Fruit fly (Drosophila melanogaster): ENCODE data around the gene CG31815.

Gene CG31815

DNA sequence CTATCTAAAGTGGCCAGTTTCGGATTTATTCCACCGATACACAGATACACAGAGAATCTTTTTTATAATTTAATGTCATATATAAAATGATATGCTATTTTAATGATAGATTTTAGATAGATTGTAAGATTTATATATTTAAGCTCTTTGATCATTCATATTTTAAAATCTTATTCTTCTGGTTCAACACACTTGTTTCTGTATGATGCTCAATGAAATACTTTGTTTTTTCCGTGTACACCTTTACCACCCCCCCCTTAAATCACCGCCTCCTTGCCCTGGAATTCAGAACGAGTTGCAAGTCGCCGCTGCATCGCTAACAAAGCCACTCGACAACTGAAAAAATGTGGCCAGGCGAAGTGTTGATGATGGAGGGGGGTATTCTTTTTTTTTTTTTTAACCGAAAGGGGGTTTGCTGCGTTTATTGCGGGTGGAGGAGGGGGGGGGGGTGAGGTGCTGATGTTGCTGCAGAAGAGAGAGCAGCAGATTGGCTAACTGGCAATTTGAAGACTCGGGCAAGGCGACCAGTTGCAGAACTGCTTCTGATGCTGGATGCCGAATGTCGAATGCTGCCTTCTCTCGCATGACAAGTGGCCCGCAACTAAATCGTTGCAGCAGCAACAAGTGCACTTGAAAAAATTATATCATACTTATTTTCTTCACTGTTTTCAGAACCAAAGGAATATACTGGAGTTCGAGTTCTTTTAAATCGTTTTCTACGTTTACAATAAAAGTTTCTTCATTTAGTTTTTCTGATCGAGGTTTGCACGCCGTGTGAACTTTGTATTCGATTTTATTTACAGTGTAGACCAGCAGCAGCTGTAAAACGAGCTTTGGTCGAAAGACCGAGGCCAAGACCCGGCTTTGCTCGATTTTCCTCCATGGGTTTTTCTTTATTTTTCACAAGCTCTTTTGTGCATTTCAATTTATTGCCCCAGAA is 7.6 kb upstream of the CG31815 start (continued):
- peak; percentile 19 for TF ChIP-seq Mes4 (GFP tag; optimal IDR thresholded peaks at IDR 0.05)
- no peak for TF ChIP-seq CG12071 (GFP tag; optimal IDR thresholded peaks at IDR 0.05)
- peak; percentile 23 for TF ChIP-seq Nf-YB (GFP tag; optimal IDR thresholded peaks at IDR 0.05)
- TF ChIP-seq ranshi (GFP tag; IDR thresholded peaks at IDR 0.05) = peak; percentile 30; the same call in 1 of the 2 replicates
- TF ChIP-seq CG1024 (GFP tag; IDR thresholded peaks at IDR 0.05) = peak; percentile 33; the same call in 1 of the 2 replicates
- peak; percentile 11 for TF ChIP-seq Asciz (GFP tag; optimal IDR thresholded peaks at IDR 0.05)
- TF ChIP-seq tio (GFP tag; optimal IDR thresholded peaks at IDR 0.05) = no peak
- no peak for TF ChIP-seq HLHmδ (GFP tag; optimal IDR thresholded peaks at IDR 0.05)
- TF ChIP-seq Spps (tag; optimal IDR thresholded peaks at IDR 0.05) = peak; percentile 33
- peak; percentile 3 for TF ChIP-seq CG17802 (tag; optimal IDR thresholded peaks at IDR 0.05)
- TF ChIP-seq Abd-B (GFP tag; optimal IDR thresholded peaks at IDR 0.05) = peak; percentile 7
- TF ChIP-seq seq (GFP tag; IDR thresholded peaks at IDR 0.05) = no peak
- TF ChIP-seq CG1832 (GFP tag; optimal IDR thresholded peaks at IDR 0.05) = no peak
- TF ChIP-seq CG16815 (GFP tag; optimal IDR thresholded peaks at IDR 0.05) = peak; percentile 2
- TF ChIP-seq CG12299 (tag; optimal IDR thresholded peaks at IDR 0.05) = no peak
- TF ChIP-seq CG14441 (GFP tag; IDR thresholded peaks at IDR 0.05) = no peak
- TF ChIP-seq abd-A (tag; optimal IDR thresholded peaks at IDR 0.05) = no peak
- peak in 1 of 3 experiments; percentile 6 for TF ChIP-seq Stat92E (GFP tag; optimal IDR thresholded peaks at IDR 0.05)
- peak; percentile 13 for TF ChIP-seq bcd (GFP tag; optimal IDR thresholded peaks at IDR 0.05)
- TF ChIP-seq crp (GFP tag; optimal IDR thresholded peaks at IDR 0.05) = no peak
- no peak for TF ChIP-seq CG13123 (GFP tag; optimal IDR thresholded peaks at IDR 0.05)
- TF ChIP-seq CG9876 (GFP tag; optimal IDR thresholded peaks at IDR 0.05) = no peak
- TF ChIP-seq Antp (GFP tag; optimal IDR thresholded peaks at IDR 0.05) = no peak
- TF ChIP-seq twi (tag; optimal IDR thresholded peaks at IDR 0.05) = peak; percentile 52
- no peak for TF ChIP-seq Hr39 (optimal IDR thresholded peaks at IDR 0.05)
- peak; percentile 62 for TF ChIP-seq Chrac-16 (GFP tag; optimal IDR thresholded peaks at IDR 0.05)
- TF ChIP-seq gro (GFP tag; optimal IDR thresholded peaks at IDR 0.05) = no peak
- TF ChIP-seq CG13424 (tag; optimal IDR thresholded peaks at IDR 0.05) = peak; percentile 72
- 0 out of 2 replicates have a peak, but pooled peaks have one; percentile 16 for TF ChIP-seq bowl (GFP tag; IDR thresholded peaks at IDR 0.05)
- no peak for TF ChIP-seq gfzf (GFP tag; optimal IDR thresholded peaks at IDR 0.05)
- peak; percentile 55 for TF ChIP-seq row (GFP tag; IDR thresholded peaks at IDR 0.05)
- TF ChIP-seq CG1602 (GFP tag; optimal IDR thresholded peaks at IDR 0.05) = peak; percentile 44
- TF ChIP-seq nom (GFP tag; optimal IDR thresholded peaks at IDR 0.05) = peak; percentile 87
- no peak for TF ChIP-seq CG11398 (GFP tag; optimal IDR thresholded peaks at IDR 0.05)
- no peak for TF ChIP-seq CG16813 (GFP tag; IDR thresholded peaks at IDR 0.05; ENCODE audit: partially characterized antibody)
- no peak for TF ChIP-seq CG15479 (GFP tag; optimal IDR thresholded peaks at IDR 0.05)
- peak; percentile 31 for TF ChIP-seq Hr3 (GFP tag; optimal IDR thresholded peaks at IDR 0.05)
- peak; percentile 33 for TF ChIP-seq CG13775 (GFP tag; optimal IDR thresholded peaks at IDR 0.05)
- TF ChIP-seq lola (GFP tag; optimal IDR thresholded peaks at IDR 0.05) = peak in 1 of 3 experiments; percentile 78
- no peak for TF ChIP-seq Deaf1 (tag; optimal IDR thresholded peaks at IDR 0.05)
- peak; percentile 28 for TF ChIP-seq Camta (GFP tag; optimal IDR thresholded peaks at IDR 0.05)
- TF ChIP-seq gce (GFP tag; IDR thresholded peaks at IDR 0.05) = peak; percentile 51; the same call in 1 of the 3 replicates
- TF ChIP-seq Hmr (GFP tag; optimal IDR thresholded peaks at IDR 0.05) = no peak
- no peak for TF ChIP-seq toy (GFP tag; IDR thresholded peaks at IDR 0.05)
- no peak for TF ChIP-seq CG10543 (GFP tag; optimal IDR thresholded peaks at IDR 0.05)
- TF ChIP-seq CG7928 (GFP tag; optimal IDR thresholded peaks at IDR 0.05) = no peak
- peak in 1 of 2 experiments; percentile 52 for TF ChIP-seq Hr51 (GFP tag; optimal IDR thresholded peaks at IDR 0.05)
